Fruit fly (Drosophila melanogaster) whole organism, adult: ENCODE results near the gene saturn.

Experiments used
- CG5204 ChIP-seq: fragments of 200-800 bp; sonication (Bioruptor generic); optimal IDR thresholded peaks from 2 replicates; lab custom pipeline; 2016; ENCODE audit warnings: missing biosample characterization, missing genetic modification characterization
- Hr96 ChIP-seq: fragments of 200-800 bp; sonication (Bioruptor generic); optimal IDR thresholded peaks from 2 replicates; lab custom pipeline; 2016; ENCODE audit warnings: missing biosample characterization, missing genetic modification characterization
- bab1 ChIP-seq: fragments of 200-800 bp; sonication (Bioruptor generic); optimal IDR thresholded peaks from 3 replicates; lab custom pipeline; 2019; ENCODE audit warnings: missing biosample characterization, mild to moderate bottlenecking, missing genetic modification characterization, moderate library complexity

DNA sequence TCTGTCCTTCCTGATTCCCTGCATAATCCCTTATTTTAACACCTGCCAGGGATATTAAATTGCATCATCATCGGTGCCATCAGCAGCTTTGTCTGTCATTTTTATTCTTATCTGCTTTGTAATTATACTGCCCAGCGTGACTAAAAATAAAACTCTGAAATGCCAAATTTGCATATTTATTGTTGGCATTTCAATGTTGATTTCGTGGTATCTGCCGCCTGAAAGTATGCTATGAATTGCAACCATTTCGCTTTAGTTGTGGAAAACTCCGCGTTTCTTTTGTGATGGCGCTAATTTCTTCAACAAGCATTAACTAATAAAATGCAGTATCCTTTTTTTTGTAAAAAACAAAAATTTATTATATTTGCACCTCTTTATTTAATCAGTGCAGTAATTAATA lies 32.7 kb downstream of the saturn start, which contains the start of gene CG34244:
- TF ChIP-seq bab1 (peak; percentile 5), Hr96 (GFP tag; lab: Kevin White, UChicago) (no peak), CG5204 (no peak)
